Worm (Caenorhabditis elegans) whole organism, L1 larva: ENCODE data around the gene lgc-25.

Experiments used
- C34B4.2 ChIP-seq: sonication (generic microtip); optimal IDR thresholded peaks from 2 replicates; lab custom pipeline; 2017; ENCODE audit warnings: mild to moderate bottlenecking, missing genetic modification characterization, missing compliant biosample characterization
- F16B12.6 ChIP-seq: fragments of 150-350 bp; optimal IDR thresholded peaks from 2 replicates; lab custom pipeline; 2014; ENCODE audit warnings: missing biosample characterization, missing genetic modification characterization
- alr-1 ChIP-seq: fragments of 200-800 bp; sonication (Bioruptor generic); optimal IDR thresholded peaks from 2 replicates; lab custom pipeline; 2018; ENCODE audit warnings: borderline replicate concordance, mild to moderate bottlenecking, missing genetic modification characterization, missing compliant biosample characterization
- aly-2 ChIP-seq: fragments of 150-350 bp; optimal IDR thresholded peaks from 2 replicates; lab custom pipeline; 2014; ENCODE audit warnings: missing biosample characterization, missing genetic modification characterization
- ceh-8 ChIP-seq: fragments of 200-800 bp; sonication (Bioruptor generic); optimal IDR thresholded peaks from 2 replicates; lab custom pipeline; 2018; ENCODE audit warnings: mild to moderate bottlenecking, missing genetic modification characterization, moderate library complexity, missing compliant biosample characterization
- ceh-82 ChIP-seq, 3 experiments: fragments of 150-350 bp in 1 of 3; sonication (generic microtip) in 2 of 3; optimal IDR thresholded peaks; 2 replicates each; lab custom pipeline; 2014 to 2017; ENCODE audit warnings: missing biosample characterization in 3 of 3, missing genetic modification characterization in 3 of 3
- ceh-88 ChIP-seq: fragments of 200-800 bp; sonication (Bioruptor generic); IDR thresholded peaks from 2 replicates; pipeline ENCODE4 v1.3.6; 2022; ENCODE audit warnings: missing genetic modification characterization, missing compliant biosample characterization
- ceh-90 ChIP-seq: sonication (generic microtip); optimal IDR thresholded peaks from 2 replicates; lab custom pipeline; 2016; ENCODE audit warnings: missing genetic modification characterization, missing compliant biosample characterization
- dpl-1 ChIP-seq, 3 experiments: fragments of 150-350 bp in 2 of 3; sonication (generic microtip) in 1 of 3; optimal IDR thresholded peaks; 2 replicates each; lab custom pipeline; 2014 to 2017; ENCODE audit warnings: missing biosample characterization in 3 of 3, missing genetic modification characterization in 3 of 3, missing genetic modification reagents in 3 of 3
- dsc-1 ChIP-seq: sonication (generic microtip); optimal IDR thresholded peaks from 2 replicates; lab custom pipeline; 2016; ENCODE audit warnings: mild to moderate bottlenecking, missing genetic modification characterization, missing compliant biosample characterization
- egl-13 ChIP-seq: sonication (generic microtip); optimal IDR thresholded peaks from 2 replicates; lab custom pipeline; 2016; ENCODE audit warnings: missing genotype, missing genetic modification reagents, missing genetic modification characterization, missing compliant biosample characterization
- elt-2 ChIP-seq: sonication (generic microtip); optimal IDR thresholded peaks from 2 replicates; lab custom pipeline; 2016; ENCODE audit warnings: missing genetic modification characterization, mild to moderate bottlenecking, inconsistent platforms, missing compliant biosample characterization, missing genetic modification reagents
- elt-3 ChIP-seq, 6 experiments: fragments of 150-350 bp in 1 of 6; sonication (generic microtip); optimal IDR thresholded peaks; 2 replicates each; lab custom pipeline; 2017 to 2018; ENCODE audit warnings: missing biosample characterization in 6 of 6, missing genetic modification characterization in 6 of 6, inconsistent platforms in 1 of 6
- ets-5 ChIP-seq: fragments of 200-800 bp; sonication (Bioruptor generic); IDR thresholded peaks from 2 replicates; pipeline ENCODE4 v1.3.6; 2022; ENCODE audit warnings: missing genetic modification characterization, missing compliant biosample characterization
- fkh-10 ChIP-seq: sonication (generic microtip); optimal IDR thresholded peaks from 2 replicates; lab custom pipeline; 2017; ENCODE audit warnings: missing biosample characterization, missing genetic modification reagents, missing genetic modification characterization
- fkh-4 ChIP-seq: sonication (generic microtip); optimal IDR thresholded peaks from 2 replicates; lab custom pipeline; 2016; ENCODE audit warnings: missing compliant biosample characterization, missing genetic modification characterization, borderline replicate concordance
- grh-1 ChIP-seq: fragments of 200-800 bp; sonication (Bioruptor generic); IDR thresholded peaks from 2 replicates; pipeline ENCODE4 v1.3.6; 2022; ENCODE audit warnings: missing genetic modification reagents, missing genetic modification characterization, missing compliant biosample characterization
- hlh-4 ChIP-seq: sonication (generic microtip); optimal IDR thresholded peaks from 2 replicates; lab custom pipeline; 2016; ENCODE audit warnings: mild to moderate bottlenecking, missing genetic modification characterization, missing compliant biosample characterization
- hpl-2 ChIP-seq: fragments of 150-350 bp; optimal IDR thresholded peaks from 2 replicates; lab custom pipeline; 2014; ENCODE audit warnings: missing biosample characterization, missing genetic modification reagents, missing genetic modification characterization
- irx-1 ChIP-seq: sonication (generic microtip); optimal IDR thresholded peaks from 2 replicates; lab custom pipeline; 2016; ENCODE audit warnings: missing genetic modification characterization, missing compliant biosample characterization
- isw-1 ChIP-seq: fragments of 200-800 bp; sonication (Bioruptor generic); IDR thresholded peaks from 2 replicates; pipeline ENCODE4 v1.3.6; 2022; ENCODE audit warnings: missing genetic modification characterization, missing compliant biosample characterization
- lin-13 ChIP-seq: fragments of 150-350 bp; optimal IDR thresholded peaks from 2 replicates; lab custom pipeline; 2014; ENCODE audit warnings: missing biosample characterization, missing genetic modification reagents, missing genetic modification characterization
- lin-14 ChIP-seq: fragments of 200-800 bp; sonication (Bioruptor generic); optimal IDR thresholded peaks from 2 replicates; lab custom pipeline; 2018; ENCODE audit warnings: mild to moderate bottlenecking, missing genetic modification characterization, moderate library complexity, missing compliant biosample characterization
- lin-15B ChIP-seq: fragments of 150-350 bp; sonication (generic microtip); optimal IDR thresholded peaks from 3 replicates; lab custom pipeline; 2014; ENCODE audit warnings: missing biosample characterization, missing genetic modification characterization
- lin-35 ChIP-seq, 2 experiments: fragments of 150-350 bp; optimal IDR thresholded peaks; 2 replicates each; lab custom pipeline; 2014; ENCODE audit warnings: missing biosample characterization in 2 of 2, missing genetic modification characterization in 2 of 2, missing genetic modification reagents in 2 of 2
- mab-9 ChIP-seq: fragments of 200-800 bp; sonication (Bioruptor generic); IDR thresholded peaks from 2 replicates; pipeline ENCODE4 v1.3.6; 2022; ENCODE audit warnings: missing genetic modification reagents, missing genetic modification characterization, missing compliant biosample characterization
- mef-2 ChIP-seq: fragments of 150-350 bp; optimal IDR thresholded peaks from 2 replicates; lab custom pipeline; 2014; ENCODE audit warnings: missing biosample characterization, missing genetic modification characterization
- mep-1 ChIP-seq: fragments of 150-350 bp; optimal IDR thresholded peaks from 2 replicates; lab custom pipeline; 2014; ENCODE audit warnings: missing biosample characterization, missing genetic modification characterization
- nhr-12 ChIP-seq: sonication (generic microtip); optimal IDR thresholded peaks from 2 replicates; lab custom pipeline; 2017; ENCODE audit warnings: missing biosample characterization, missing genetic modification characterization
- nhr-19 ChIP-seq: fragments of 200-800 bp; sonication (Bioruptor generic); conservative IDR thresholded peaks from 2 replicates; pipeline ENCODE4 v1.3.6; 2022; ENCODE audit warnings: missing genetic modification characterization, missing compliant biosample characterization
- nhr-20 ChIP-seq: sonication (generic microtip); optimal IDR thresholded peaks from 2 replicates; lab custom pipeline; 2016; ENCODE audit warnings: mild to moderate bottlenecking, missing genetic modification characterization, missing compliant biosample characterization
- nhr-28 ChIP-seq: fragments of 150-350 bp; optimal IDR thresholded peaks from 2 replicates; lab custom pipeline; 2014; ENCODE audit warnings: missing biosample characterization, missing genetic modification characterization
- nhr-47 ChIP-seq: sonication (generic microtip); optimal IDR thresholded peaks from 2 replicates; lab custom pipeline; 2016; ENCODE audit warnings: mild to moderate bottlenecking, missing genetic modification characterization, moderate library complexity, missing compliant biosample characterization
- nhr-71 ChIP-seq: sonication (generic microtip); optimal IDR thresholded peaks from 2 replicates; lab custom pipeline; 2016; ENCODE audit warnings: mild to moderate bottlenecking, missing genetic modification characterization, moderate library complexity, missing compliant biosample characterization
- nhr-76 ChIP-seq: sonication (generic microtip); optimal IDR thresholded peaks from 2 replicates; lab custom pipeline; 2017; ENCODE audit warnings: missing biosample characterization, missing genetic modification characterization
- nhr-84 ChIP-seq: sonication (generic microtip); optimal IDR thresholded peaks from 2 replicates; lab custom pipeline; 2017; ENCODE audit warnings: missing biosample characterization, missing genetic modification characterization
- nhr-90 ChIP-seq: sonication (generic microtip); optimal IDR thresholded peaks from 2 replicates; lab custom pipeline; 2016; ENCODE audit warnings: mild to moderate bottlenecking, missing genetic modification characterization, missing compliant biosample characterization; ENCODE audit not compliant: poor library complexity
- pax-3 ChIP-seq: fragments of 200-800 bp; sonication (Bioruptor generic); optimal IDR thresholded peaks from 2 replicates; lab custom pipeline; 2018; ENCODE audit warnings: mild to moderate bottlenecking, missing genetic modification characterization, moderate library complexity, missing compliant biosample characterization
- pqm-1 ChIP-seq: sonication (generic microtip); optimal IDR thresholded peaks from 3 replicates; lab custom pipeline; 2017; ENCODE audit warnings: missing biosample characterization, missing genetic modification characterization
- rnt-1 ChIP-seq: sonication (generic microtip); optimal IDR thresholded peaks from 2 replicates; lab custom pipeline; 2016; ENCODE audit warnings: mild to moderate bottlenecking, missing genetic modification characterization, moderate library complexity, missing compliant biosample characterization
- snpc-4 ChIP-seq: fragments of 150-350 bp; optimal IDR thresholded peaks from 2 replicates; lab custom pipeline; 2014; ENCODE audit warnings: missing biosample characterization, missing genetic modification characterization
- sox-4 ChIP-seq: sonication (generic microtip); optimal IDR thresholded peaks from 2 replicates; lab custom pipeline; 2016; ENCODE audit warnings: missing genetic modification characterization, missing compliant biosample characterization
- sptf-1 ChIP-seq: fragments of 150-350 bp; optimal IDR thresholded peaks from 2 replicates; lab custom pipeline; 2014; ENCODE audit warnings: missing biosample characterization, missing genetic modification characterization
- sup-37 ChIP-seq: fragments of 200-800 bp; sonication (Bioruptor generic); optimal IDR thresholded peaks from 2 replicates; lab custom pipeline; 2018; ENCODE audit warnings: mild to moderate bottlenecking, missing genetic modification characterization, missing compliant biosample characterization
- tlp-1 ChIP-seq: fragments of 150-350 bp; optimal IDR thresholded peaks from 2 replicates; lab custom pipeline; 2014; ENCODE audit warnings: missing biosample characterization, missing genetic modification characterization
- unc-130 ChIP-seq: fragments of 150-350 bp; optimal IDR thresholded peaks from 2 replicates; lab custom pipeline; 2017; ENCODE audit warnings: missing biosample characterization, missing genetic modification characterization, inconsistent platforms
- unc-30 ChIP-seq: sonication (generic microtip); optimal IDR thresholded peaks from 2 replicates; lab custom pipeline; 2017; ENCODE audit warnings: missing biosample characterization, missing genetic modification characterization
- unc-62 ChIP-seq: fragments of 150-350 bp; optimal IDR thresholded peaks from 2 replicates; lab custom pipeline; 2014; ENCODE audit warnings: missing biosample characterization, missing genetic modification reagents, missing genetic modification characterization
- unc-98 ChIP-seq: fragments of 200-800 bp; sonication (Bioruptor generic); IDR thresholded peaks from 2 replicates; pipeline ENCODE4 v1.3.6; 2022; ENCODE audit warnings: missing genetic modification characterization, missing compliant biosample characterization
- vab-15 ChIP-seq: sonication (generic microtip); optimal IDR thresholded peaks from 2 replicates; lab custom pipeline; 2017; ENCODE audit warnings: missing genotype, mild to moderate bottlenecking, missing genetic modification characterization, missing compliant biosample characterization
- zag-1 ChIP-seq: fragments of 150-350 bp; optimal IDR thresholded peaks from 2 replicates; lab custom pipeline; 2014; ENCODE audit warnings: missing biosample characterization, missing genetic modification characterization
- zip-4 ChIP-seq: fragments of 200-800 bp; sonication (Bioruptor generic); optimal IDR thresholded peaks from 2 replicates; lab custom pipeline; 2018; ENCODE audit warnings: mild to moderate bottlenecking, missing genetic modification characterization, moderate library complexity, missing compliant biosample characterization
- ztf-4 ChIP-seq: fragments of 150-350 bp; optimal IDR thresholded peaks from 2 replicates; lab custom pipeline; 2014; ENCODE audit warnings: missing biosample characterization, missing genetic modification characterization

The lgc-25 gene

ce11 chrX:14169569-14170031 lies 8.1 kb upstream of the lgc-25 start, which contains the start of gene sym-4 (continued):
- TF ChIP-seq vab-15 (tag; lab: Kevin White, UChicago) (peak; percentile 85), ceh-90 (tag; lab: Kevin White, UChicago) (no peak), nhr-20 (tag; lab: Kevin White, UChicago) (peak; percentile 96), egl-13 (tag; lab: Kevin White, UChicago) (peak; percentile 61), ceh-88 (GFP tag; lab: Robert Waterston, UW) (peak; percentile 44; the same call in 1 of the 2 replicates), nhr-90 (peak; percentile 91), ceh-8 (GFP tag; lab: Kevin White, UChicago) (peak; percentile 57), nhr-28 (tag; lab: Kevin White, UChicago) (no peak), nhr-47 (tag; lab: Kevin White, UChicago) (peak; percentile 88), sup-37 (GFP tag; lab: Kevin White, UChicago) (peak; percentile 4), grh-1 (GFP tag; lab: Robert Waterston, UW) (peak; percentile 92), zag-1 (tag; lab: Kevin White, UChicago) (no peak), mab-9 (peak; percentile 28; the same call in 1 of the 2 replicates), ztf-4 (tag; lab: Kevin White, UChicago) (peak; percentile 81), lin-35 (GFP tag; optimal IDR thresholded peaks at IDR 0.05; lab: Kevin White, UChicago) (peak; percentile 82 to 92), ceh-82 (tag; optimal IDR thresholded peaks at IDR 0.05; lab: Kevin White, UChicago) (peak; percentile 73 to 94 (median 78)), snpc-4 (tag; lab: Kevin White, UChicago) (peak; percentile 79), nhr-84 (no peak), tlp-1 (tag; lab: Kevin White, UChicago) (no peak), fkh-10 (GFP tag; lab: Kevin White, UChicago) (peak; percentile 67), zip-4 (GFP tag; lab: Kevin White, UChicago) (peak; percentile 22), lin-13 (peak; percentile 90), pax-3 (tag; lab: Kevin White, UChicago) (peak; percentile 51), pqm-1 (tag; lab: Kevin White, UChicago) (no peak), mep-1 (tag; lab: Kevin White, UChicago) (peak; percentile 96), mef-2 (no peak), elt-2 (tag; lab: Kevin White, UChicago) (peak; percentile 83), unc-30 (tag; lab: Kevin White, UChicago) (no peak), nhr-71 (tag; lab: Kevin White, UChicago) (peak; percentile 96), sox-4 (tag; lab: Kevin White, UChicago) (no peak), hlh-4 (no peak), isw-1 (GFP tag; lab: Robert Waterston, UW) (peak; percentile 74), unc-62 (GFP tag; lab: Kevin White, UChicago) (no peak), unc-98 (GFP tag; lab: Robert Waterston, UW) (no peak), unc-130 (peak; percentile 66), F16B12.6 (tag; lab: Kevin White, UChicago) (peak; percentile 56), aly-2 (tag; lab: Kevin White, UChicago) (no peak), dsc-1 (peak; percentile 86), C34B4.2 (tag; lab: Kevin White, UChicago) (no peak), rnt-1 (tag; lab: Kevin White, UChicago) (peak; percentile 83), hpl-2 (GFP tag; lab: Kevin White, UChicago) (peak; percentile 85), elt-3 (tag; optimal IDR thresholded peaks at IDR 0.05; lab: Kevin White, UChicago) (peak in 5 of 6 experiments; percentile 17 to 97 (median 90)), nhr-12 (tag; lab: Kevin White, UChicago) (no peak), sptf-1 (no peak), ets-5 (GFP tag; lab: Robert Waterston, UW) (no peak), lin-14 (GFP tag; lab: Kevin White, UChicago) (peak; percentile 98), nhr-19 (GFP tag; lab: Robert Waterston, UW) (peak; percentile 91), nhr-76 (no peak), alr-1 (tag; lab: Kevin White, UChicago) (no peak), fkh-4 (no peak), dpl-1 (GFP tag; optimal IDR thresholded peaks at IDR 0.05; lab: Kevin White, UChicago) (peak; percentile 70 to 76 (median 72)), lin-15B (tag; lab: Kevin White, UChicago) (peak; percentile 86), irx-1 (tag; lab: Kevin White, UChicago) (peak; percentile 75)
